Fruit fly (Drosophila melanogaster) Kc167 (cell line): ENCODE results near the gene ScpX.

Experiments used
- Myc ChIP-seq: fragments of >200 bp; optimal IDR thresholded peaks from 2 replicates; lab custom pipeline; 2017; ENCODE audit warnings: missing external identifiers
- Sin3A ChIP-seq: fragments of >200 bp; optimal IDR thresholded peaks from 2 replicates; lab custom pipeline; 2018; ENCODE audit warnings: missing external identifiers
- h ChIP-seq: fragments of >200 bp; optimal IDR thresholded peaks from 3 replicates; lab custom pipeline; 2018; ENCODE audit warnings: missing external identifiers
- insv ChIP-seq: fragments of >200 bp; optimal IDR thresholded peaks from 3 replicates; lab custom pipeline; 2018; ENCODE audit warnings: missing external identifiers
- psq ChIP-seq: fragments of >200 bp; optimal IDR thresholded peaks from 2 replicates; lab custom pipeline; 2017; ENCODE audit warnings: missing external identifiers
- ttk ChIP-seq: sonication (Bioruptor generic); optimal IDR thresholded peaks from 2 replicates; lab custom pipeline; 2017; ENCODE audit warnings: missing external identifiers

Gene ScpX

dm6 chr2L:18815194-18815593 is 15.8 kb upstream of the ScpX start:
- no peak for TF ChIP-seq ttk (lab: Kevin White, UChicago)
- no peak for TF ChIP-seq psq (lab: Kevin White, UChicago)
- no peak for TF ChIP-seq h (lab: Kevin White, UChicago)
- TF ChIP-seq Sin3A: no peak
- no peak for TF ChIP-seq Myc (lab: Kevin White, UChicago)
- no peak for TF ChIP-seq insv

DNA sequence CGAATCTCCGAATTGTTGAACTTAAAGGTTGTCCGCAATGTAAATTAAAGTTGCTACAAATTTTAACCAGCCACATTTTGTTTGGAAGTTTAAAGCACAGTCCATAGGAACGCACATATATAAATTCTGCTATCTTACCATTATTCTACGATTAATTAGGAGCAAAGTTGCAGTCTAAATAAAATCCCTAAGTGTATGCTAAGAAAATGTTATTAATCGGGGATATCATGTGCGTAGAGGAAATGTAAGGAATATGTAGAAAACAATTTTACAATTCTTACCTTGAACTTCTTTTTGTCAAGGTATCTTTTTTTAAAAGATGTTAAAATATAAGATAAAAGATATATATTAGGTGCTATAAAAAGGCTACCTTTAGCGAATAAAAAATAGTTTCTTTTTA is 12.6 kb upstream of the ScpX start:
- TF ChIP-seq Sin3A (no peak), insv (no peak), h (lab: Kevin White, UChicago) (no peak)

DNA sequence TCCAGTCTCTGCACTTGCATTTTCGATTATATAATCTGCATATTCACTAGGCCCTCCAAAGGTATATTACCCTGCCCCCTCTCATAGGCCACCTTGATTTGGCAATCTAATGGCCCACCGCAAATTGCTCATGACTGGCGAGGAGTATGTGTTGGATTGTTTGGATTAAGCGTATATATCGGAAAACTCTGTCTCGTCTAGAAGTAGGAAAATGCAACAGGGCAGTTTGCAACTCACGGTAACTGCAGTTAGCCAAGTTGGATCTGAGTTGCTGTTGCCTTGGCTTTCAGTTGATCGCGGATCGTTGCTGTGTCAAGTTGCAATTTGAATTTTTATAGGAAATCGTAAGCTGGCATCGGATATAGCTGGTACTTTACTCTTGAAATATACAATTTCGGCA is 12.0 kb upstream of the ScpX start, which contains the start of gene Ugt36F1:
Gene Ugt36F1, plus strand, starts transcription at position 301 of the 400 bp plus-strand sequence.
- TF ChIP-seq h (lab: Kevin White, UChicago): no peak
- no peak for TF ChIP-seq insv
- TF ChIP-seq psq (lab: Kevin White, UChicago): no peak

DNA sequence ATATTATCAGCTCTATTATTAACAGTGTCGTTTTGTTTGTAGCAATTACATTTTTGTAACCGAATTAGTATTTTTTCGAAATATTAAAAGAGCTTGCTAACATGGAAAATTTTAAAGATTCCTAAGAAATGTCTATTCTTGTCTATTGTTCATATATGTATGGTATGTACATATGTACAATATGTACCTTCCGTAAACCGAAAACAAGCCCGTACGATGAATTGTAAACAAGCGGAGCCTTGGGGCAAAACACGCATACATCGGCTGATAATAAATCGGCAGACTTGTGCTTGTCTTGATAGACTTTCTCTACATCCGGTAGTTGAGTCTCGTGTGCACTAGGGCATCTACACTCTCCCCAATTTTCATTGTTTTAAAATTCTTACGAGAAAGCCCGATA is 8.2 kb upstream of the ScpX start:
- TF ChIP-seq Sin3A (no peak), Myc (lab: Kevin White, UChicago) (no peak), ttk (lab: Kevin White, UChicago) (no peak), h (lab: Kevin White, UChicago) (no peak), psq (lab: Kevin White, UChicago) (no peak), insv (no peak)

DNA sequence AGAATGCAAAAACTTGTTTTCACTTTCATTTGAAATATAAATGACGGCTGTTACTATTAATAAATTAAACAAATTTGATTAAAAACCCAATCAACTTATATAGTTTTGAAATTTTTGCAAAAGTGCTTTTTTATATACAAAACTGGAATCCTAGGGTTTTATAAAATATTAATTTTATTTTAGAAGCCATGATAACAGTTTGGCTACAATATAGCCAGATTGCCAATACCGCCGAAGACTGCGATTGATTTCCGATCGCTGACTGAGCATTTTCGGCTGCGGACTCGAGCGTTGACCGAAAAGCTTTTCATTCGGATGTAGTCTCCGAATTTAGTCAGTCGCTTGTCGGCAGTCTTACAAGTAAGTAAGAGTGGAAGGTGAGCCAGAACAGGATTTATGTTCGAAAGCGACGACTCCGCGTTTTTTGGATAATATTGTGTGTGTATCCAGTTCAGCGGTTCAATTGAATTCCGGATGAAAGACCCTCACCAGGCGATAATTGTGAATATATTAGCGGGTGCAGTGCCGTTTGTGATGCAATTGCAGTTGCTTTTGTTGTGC is 7.7 kb upstream of the ScpX start, which contains the start of gene Ugt36D1:
Gene Ugt36D1, plus strand, starts transcription at position 306 of the 561 bp plus-strand sequence.
- TF ChIP-seq h (lab: Kevin White, UChicago) (no peak), psq (lab: Kevin White, UChicago) (no peak), Myc (lab: Kevin White, UChicago) (no peak), ttk (lab: Kevin White, UChicago) (no peak), insv (no peak), Sin3A (no peak)

- no peak for TF ChIP-seq Sin3A
- TF ChIP-seq insv: no peak
- no peak for TF ChIP-seq h (lab: Kevin White, UChicago)
- no peak for TF ChIP-seq ttk (lab: Kevin White, UChicago)
- TF ChIP-seq Myc (lab: Kevin White, UChicago): no peak
- no peak for TF ChIP-seq psq (lab: Kevin White, UChicago)
Observed at dm6 chr2L:18826496-18827008, 4.5 kb upstream of the ScpX start, which contains the start of gene Ugt36E1. Ugt36E1 (plus strand) TSS chr2L:18826770.

DNA sequence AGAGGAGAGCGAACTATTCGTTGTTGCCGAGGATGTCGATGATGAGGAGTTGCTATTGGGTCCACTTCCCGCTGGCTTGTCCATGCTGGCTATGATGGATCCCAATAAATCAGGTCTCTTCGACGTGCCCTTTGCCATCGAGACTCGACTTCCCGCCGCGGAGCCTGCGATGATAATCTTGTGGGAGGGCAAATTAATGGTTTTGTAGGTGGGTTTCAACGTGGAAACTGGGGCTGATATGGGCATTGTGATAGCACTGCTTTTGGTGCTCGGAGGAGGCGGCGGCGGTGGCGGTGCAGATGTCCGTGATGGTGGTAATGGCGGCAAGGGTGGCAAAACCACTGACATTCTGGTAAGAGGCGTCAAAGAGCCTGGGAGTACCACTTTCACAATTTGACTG is 3.5 kb downstream of the ScpX start:
- no peak for TF ChIP-seq Sin3A
- TF ChIP-seq psq (lab: Kevin White, UChicago): no peak
- no peak for TF ChIP-seq h (lab: Kevin White, UChicago)

dm6 chr2L:18839143-18839872 is 8.3 kb downstream of the ScpX start, which contains the start of gene CG10600:
CG10600 (minus strand) TSS chr2L:18839679.
- TF ChIP-seq ttk (lab: Kevin White, UChicago): no peak
- no peak for TF ChIP-seq psq (lab: Kevin White, UChicago)
- no peak for TF ChIP-seq Myc (lab: Kevin White, UChicago)
- TF ChIP-seq Sin3A: no peak
- no peak for TF ChIP-seq insv
- no peak for TF ChIP-seq h (lab: Kevin White, UChicago)

- TF ChIP-seq insv (no peak), ttk (lab: Kevin White, UChicago) (no peak), Myc (lab: Kevin White, UChicago) (no peak), Sin3A (no peak), psq (lab: Kevin White, UChicago) (no peak), h (lab: Kevin White, UChicago) (no peak)
Observed at dm6 chr2L:18841210-18841609, 10.2 kb downstream of the ScpX start, which contains the start of gene CG31752. CG31752 (minus strand) TSS chr2L:18841310.

DNA sequence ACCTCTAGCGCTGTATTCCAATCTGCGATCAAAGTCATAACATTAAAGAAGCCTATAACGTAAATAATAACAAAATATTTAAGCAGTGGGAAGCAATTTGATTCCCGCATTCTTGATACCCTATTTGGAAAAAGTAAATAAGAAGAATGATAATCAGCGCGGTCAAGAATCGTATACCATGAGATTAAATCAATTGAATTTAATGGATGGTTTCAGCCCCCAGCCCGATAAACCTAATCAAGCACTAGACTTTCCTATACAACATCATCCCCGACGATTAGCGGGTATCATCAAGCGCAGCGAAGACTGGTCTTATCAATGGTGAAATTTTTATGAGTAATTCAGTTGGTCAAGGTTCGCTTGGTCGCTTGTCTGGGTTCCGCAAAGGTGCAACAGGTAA is 12.5 kb downstream of the ScpX start:
- TF ChIP-seq Sin3A (no peak), insv (no peak), ttk (lab: Kevin White, UChicago) (no peak), h (lab: Kevin White, UChicago) (no peak), psq (lab: Kevin White, UChicago) (no peak), Myc (lab: Kevin White, UChicago) (no peak)

DNA sequence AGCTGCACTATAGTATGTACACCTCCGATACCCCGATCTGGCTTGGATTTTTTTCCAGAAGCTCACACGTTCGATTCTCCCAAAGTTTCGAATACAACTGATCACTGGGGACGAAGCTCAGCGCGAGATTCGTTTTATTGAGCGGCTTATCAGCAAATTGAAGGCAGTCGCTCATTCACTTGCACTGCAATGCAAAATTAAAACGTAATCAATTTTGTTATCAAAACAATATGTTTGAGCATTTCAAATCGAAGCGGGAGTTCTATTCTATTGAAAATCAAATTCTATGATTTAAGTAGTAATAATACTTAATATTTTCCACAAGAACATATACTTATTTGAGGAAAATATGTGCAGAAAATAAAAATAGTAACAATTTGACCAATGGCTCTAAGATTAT is 13.4 kb downstream of the ScpX start, which contains the start of gene CG33120:
Gene CG33120, minus strand, starts transcription at position 101 of the 400 bp plus-strand sequence.
- no peak for TF ChIP-seq psq (lab: Kevin White, UChicago)
- TF ChIP-seq Sin3A: no peak
- TF ChIP-seq h (lab: Kevin White, UChicago): no peak
- no peak for TF ChIP-seq insv
- TF ChIP-seq ttk (lab: Kevin White, UChicago): no peak
- no peak for TF ChIP-seq Myc (lab: Kevin White, UChicago)

DNA sequence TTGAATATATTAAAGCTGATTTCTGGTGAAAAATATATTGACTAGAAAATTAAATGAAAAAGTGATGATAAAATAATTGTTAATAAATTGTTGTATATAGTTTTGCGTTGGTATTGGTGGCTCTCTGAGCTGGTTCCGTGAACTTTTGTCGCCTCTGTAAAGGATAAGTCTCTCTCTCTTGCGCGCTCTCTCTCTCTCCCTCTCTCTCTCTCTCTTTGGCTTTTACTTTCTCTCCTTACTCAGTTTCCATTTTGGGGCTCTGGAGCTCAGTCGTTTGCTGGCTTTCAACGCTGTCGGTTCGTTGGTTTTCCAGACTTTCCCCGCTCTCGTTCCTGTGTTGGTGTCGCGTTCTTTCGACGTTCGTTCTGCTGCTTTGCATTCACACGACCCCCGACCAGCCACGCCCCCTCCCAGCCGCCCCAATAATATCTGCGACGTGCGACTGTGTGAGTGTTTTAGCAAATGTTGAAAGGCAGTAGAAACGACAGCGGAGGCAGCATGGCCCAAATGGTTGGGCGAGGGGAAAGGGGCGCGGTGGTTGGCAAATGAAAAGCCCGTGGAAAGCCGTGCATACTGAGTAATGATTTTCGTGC is 14.0 kb downstream of the ScpX start, which contains the start of gene CG17321:
Gene CG17321, plus strand, starts transcription at position 268 of the 593 bp plus-strand sequence.
- TF ChIP-seq Myc (lab: Kevin White, UChicago) (no peak), h (lab: Kevin White, UChicago) (no peak), insv (no peak), Sin3A (no peak), psq (lab: Kevin White, UChicago) (no peak), ttk (lab: Kevin White, UChicago) (no peak)
